Fruit fly (Drosophila melanogaster): ENCODE results near the gene CG15211.

Gene CG15211

DNA sequence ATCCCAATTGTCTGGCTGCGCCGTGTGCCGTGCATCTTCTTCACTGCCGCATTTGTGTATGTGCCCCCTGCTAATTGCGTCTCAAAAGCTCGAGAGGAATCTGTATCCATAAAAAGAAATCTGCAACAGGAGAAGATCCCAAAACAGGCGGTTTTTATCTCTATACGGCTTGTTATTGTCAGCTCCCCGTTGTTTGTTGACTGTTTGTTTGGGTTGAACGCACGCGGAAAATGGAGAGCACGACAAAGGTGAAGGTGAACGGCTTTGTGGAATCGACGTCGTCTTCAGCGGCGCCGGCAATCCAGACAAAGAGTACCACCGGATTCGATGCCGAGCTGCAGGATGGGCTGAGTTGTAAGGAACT, 26.8 kb upstream of the CG15211 start:
- peak in 1 of 2 experiments; percentile 20 for TF ChIP-seq Hr78 (GFP tag; optimal IDR thresholded peaks at IDR 0.05)
- TF ChIP-seq CG31224 (GFP tag; IDR thresholded peaks at IDR 0.05) = 0 out of 2 replicates have a peak, but pooled peaks have one; percentile 1
- no peak for TF ChIP-seq wor (GFP tag; IDR thresholded peaks at IDR 0.05)
- no peak for TF ChIP-seq kni (GFP tag; optimal IDR thresholded peaks at IDR 0.05)
- TF ChIP-seq CG8359 (GFP tag; optimal IDR thresholded peaks at IDR 0.05; ENCODE audit: borderline replicate concordance) = no peak
- TF ChIP-seq gsb (GFP tag; IDR thresholded peaks at IDR 0.05) = 0 out of 2 replicates have a peak, but pooled peaks have one; percentile 1
- no peak for TF ChIP-seq gce (GFP tag; IDR thresholded peaks at IDR 0.05)
- no peak for TF ChIP-seq CG8478 (optimal IDR thresholded peaks at IDR 0.05)
- TF ChIP-seq NfI (GFP tag; optimal IDR thresholded peaks at IDR 0.05) = no peak
- 0 out of 2 replicates have a peak, but pooled peaks have one; percentile 3 for TF ChIP-seq HLH3B (GFP tag; IDR thresholded peaks at IDR 0.05)
- no peak for TF ChIP-seq CG15514 (GFP tag; optimal IDR thresholded peaks at IDR 0.05)
- no peak for TF ChIP-seq hb (GFP tag; IDR thresholded peaks at IDR 0.05; ENCODE audit: partially characterized antibody)
- no peak for TF ChIP-seq cato (GFP tag; optimal IDR thresholded peaks at IDR 0.05; ENCODE audit: borderline replicate concordance)
- TF ChIP-seq CG34422 (GFP tag; IDR thresholded peaks at IDR 0.05) = no peak
- no peak for TF ChIP-seq Doc2 (GFP tag; IDR thresholded peaks at IDR 0.05)
- no peak for TF ChIP-seq D (optimal IDR thresholded peaks at IDR 0.05)
- TF ChIP-seq D (GFP tag; optimal IDR thresholded peaks at IDR 0.05) = no peak

DNA sequence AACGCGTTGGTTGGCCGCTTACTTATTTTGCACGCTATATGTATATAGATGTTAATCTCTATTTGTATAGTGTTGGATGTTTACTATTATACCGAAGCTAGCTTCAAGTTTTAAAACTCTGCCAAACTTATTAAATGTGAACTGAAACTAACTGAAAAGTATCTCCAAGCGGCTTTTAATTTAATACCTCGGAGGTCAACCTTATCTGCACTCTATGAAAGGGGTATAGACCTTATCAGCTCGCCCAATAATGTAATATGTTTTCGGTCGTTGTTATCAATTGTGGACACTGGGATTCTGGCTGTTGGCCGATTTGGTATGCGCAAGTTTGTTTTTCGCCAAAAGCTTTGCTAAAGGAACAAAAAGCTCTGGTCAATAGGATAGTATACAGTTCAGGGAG, 23.7 kb upstream of the CG15211 start:
- TF ChIP-seq ro (GFP tag; IDR thresholded peaks at IDR 0.05) (no peak), CG6272 (GFP tag; IDR thresholded peaks at IDR 0.05) (no peak), exex (tag; optimal IDR thresholded peaks at IDR 0.05) (peak; percentile 57), CG13894 (tag; optimal IDR thresholded peaks at IDR 0.05) (peak; percentile 1), mirr (GFP tag; optimal IDR thresholded peaks at IDR 0.05) (peak; percentile 40), CoRest (tag; optimal IDR thresholded peaks at IDR 0.05) (no peak), sens (GFP tag) (peak; percentile 60), grn (GFP tag; optimal IDR thresholded peaks at IDR 0.05) (peak; percentile 10), sug (tag; optimal IDR thresholded peaks at IDR 0.05) (peak; percentile 36), HLH54F (GFP tag; optimal IDR thresholded peaks at IDR 0.05) (no peak), Scr (GFP tag; IDR thresholded peaks at IDR 0.05; ENCODE audit: partially characterized antibody) (no peak)

DNA sequence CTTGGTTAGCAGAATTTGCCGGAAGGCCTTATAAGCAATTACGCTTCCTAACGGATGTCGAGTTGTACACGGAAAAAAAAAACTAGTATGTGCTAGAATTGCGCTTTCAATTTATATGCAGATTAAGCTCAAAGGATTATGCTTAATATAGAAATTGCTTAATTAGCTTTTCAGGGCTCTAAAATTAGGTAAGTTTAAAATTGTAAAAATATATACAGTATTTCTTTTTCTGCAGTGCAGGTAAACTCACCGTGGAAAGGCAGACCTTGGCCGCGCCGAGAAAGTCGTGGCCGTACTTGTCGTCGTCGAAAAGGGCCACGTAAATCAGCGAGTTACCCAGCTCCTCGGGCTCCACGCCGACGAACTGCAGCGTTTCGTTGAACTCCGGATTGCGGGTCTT, 21.7 kb upstream of the CG15211 start:
- TF ChIP-seq crc (GFP tag; optimal IDR thresholded peaks at IDR 0.05) (no peak), yki (optimal IDR thresholded peaks at IDR 0.05) (no peak), dan (GFP tag; IDR thresholded peaks at IDR 0.05) (no peak), CG15696 (tag; optimal IDR thresholded peaks at IDR 0.05) (no peak), CrebB (tag; optimal IDR thresholded peaks at IDR 0.05) (no peak), emc (GFP tag; optimal IDR thresholded peaks at IDR 0.05) (no peak), HmgZ (tag; optimal IDR thresholded peaks at IDR 0.05) (no peak), CG15269 (tag; optimal IDR thresholded peaks at IDR 0.05) (no peak), Tbp (GFP tag; optimal IDR thresholded peaks at IDR 0.05) (no peak), prd (optimal IDR thresholded peaks at IDR 0.05) (no peak), prd (GFP tag; IDR thresholded peaks at IDR 0.05) (peak; percentile 55; the same call in 2 of the 3 replicates), toy (GFP tag; IDR thresholded peaks at IDR 0.05) (no peak), CG16863 (GFP tag; optimal IDR thresholded peaks at IDR 0.05) (no peak), ap (GFP tag; IDR thresholded peaks at IDR 0.05) (no peak), CG3065 (GFP tag; optimal IDR thresholded peaks at IDR 0.05) (no peak), Lim3 (GFP tag; IDR thresholded peaks at IDR 0.05) (no peak), Ets65A (GFP tag) (peak; percentile 84), Oli (tag; optimal IDR thresholded peaks at IDR 0.05) (no peak), Med (GFP tag) (peak; percentile 17), CG34224 (GFP tag; IDR thresholded peaks at IDR 0.05; ENCODE audit: partially characterized antibody) (no peak), Dbx (GFP tag; IDR thresholded peaks at IDR 0.05) (no peak), bsh (GFP tag; optimal IDR thresholded peaks at IDR 0.05) (peak in 1 of 2 experiments; percentile 10), CG1529 (GFP tag; optimal IDR thresholded peaks at IDR 0.05) (no peak), sens (GFP tag) (peak; percentile 75)
